Worm (Caenorhabditis elegans) whole organism, L3 larva: ENCODE results near the gene Y38H6A.1.

Experiments
- aly-2 ChIP-seq: fragments of 150-350 bp; optimal IDR thresholded peaks from 2 replicates; lab custom pipeline; 2014; ENCODE audit warnings: missing biosample characterization, missing genetic modification characterization
- ama-1 ChIP-seq: fragments of 150-350 bp; optimal IDR thresholded peaks from 2 replicates; lab custom pipeline; 2018
- egl-27 ChIP-seq: sonication (generic microtip); optimal IDR thresholded peaks from 4 replicates; lab custom pipeline; 2017; ENCODE audit warnings: missing biosample characterization, missing genetic modification reagents, missing genetic modification characterization
- elt-1 ChIP-seq: fragments of 150-350 bp; optimal IDR thresholded peaks from 2 replicates; lab custom pipeline; 2014; ENCODE audit warnings: missing biosample characterization, missing genetic modification characterization
- eor-1 ChIP-seq, 2 experiments: fragments of 150-350 bp; optimal IDR thresholded peaks; 2 replicates each; lab custom pipeline; 2014 to 2018; ENCODE audit warnings: missing biosample characterization in 2 of 2, missing genetic modification characterization in 2 of 2
- jun-1 ChIP-seq: fragments of 150-350 bp; optimal IDR thresholded peaks from 2 replicates; lab custom pipeline; 2014; ENCODE audit warnings: missing biosample characterization, missing genetic modification reagents, missing genetic modification characterization
- nhr-11 ChIP-seq: fragments of 150-350 bp; optimal IDR thresholded peaks from 2 replicates; lab custom pipeline; 2014; ENCODE audit warnings: missing biosample characterization, missing genetic modification characterization
- nhr-12 ChIP-seq: fragments of 150-350 bp; optimal IDR thresholded peaks from 2 replicates; lab custom pipeline; 2014; ENCODE audit warnings: missing biosample characterization, missing genetic modification characterization
- nhr-237 ChIP-seq: fragments of 150-350 bp; optimal IDR thresholded peaks from 2 replicates; lab custom pipeline; 2014; ENCODE audit warnings: missing biosample characterization, missing genetic modification characterization
- sea-2 ChIP-seq: fragments of 150-350 bp; sonication (generic microtip); optimal IDR thresholded peaks from 4 replicates; lab custom pipeline; 2014; ENCODE audit warnings: missing biosample characterization, missing genetic modification reagents, missing genetic modification characterization

DNA sequence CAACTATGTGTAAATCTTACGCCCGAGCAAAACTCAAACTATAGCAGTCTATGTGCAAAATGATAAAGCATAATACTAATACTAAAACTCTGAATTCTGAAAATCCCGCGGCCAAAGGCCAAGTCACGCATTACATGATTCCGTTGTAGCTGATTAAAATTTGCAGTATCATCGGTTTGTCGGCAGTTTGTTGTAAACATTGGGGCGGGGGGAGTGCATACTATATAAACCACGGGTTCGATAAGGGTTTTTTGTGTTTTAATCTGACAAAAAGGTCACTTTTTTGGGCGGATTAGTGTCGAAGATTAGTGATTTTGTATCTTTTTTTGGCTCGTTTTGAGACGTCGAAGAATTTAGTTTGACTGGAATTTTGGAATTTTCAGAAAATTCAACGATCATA is 49.0 kb downstream of the Y38H6A.1 start:
- no peak for TF ChIP-seq egl-27
- no peak for TF ChIP-seq nhr-11
- peak; percentile 38 for TF ChIP-seq jun-1
- TF ChIP-seq nhr-12 (tag; lab: Kevin White, UChicago) = no peak
- TF ChIP-seq sea-2 (GFP tag; lab: Kevin White, UChicago) = no peak
- TF ChIP-seq aly-2 (tag; lab: Kevin White, UChicago) = no peak
- TF ChIP-seq ama-1 = no peak
- TF ChIP-seq nhr-237 (tag; lab: Kevin White, UChicago) = no peak
- no peak for TF ChIP-seq elt-1 (tag; lab: Kevin White, UChicago)
- TF ChIP-seq eor-1 (tag; optimal IDR thresholded peaks at IDR 0.05; lab: Kevin White, UChicago) = no peak
